Worm (Caenorhabditis elegans) whole organism, early embryonic: ENCODE measurements around the gene cul-4.

Experiments
- ama-1 ChIP-seq: fragments of 150-350 bp; optimal IDR thresholded peaks from 2 replicates; lab custom pipeline; 2014
- ceh-13 ChIP-seq: fragments of 200-800 bp; sonication (Bioruptor generic); optimal IDR thresholded peaks from 2 replicates; lab custom pipeline; 2018; ENCODE audit warnings: mild to moderate bottlenecking, missing genetic modification characterization, missing compliant biosample characterization
- ets-7 ChIP-seq: sonication (generic microtip); optimal IDR thresholded peaks from 2 replicates; lab custom pipeline; 2016; ENCODE audit warnings: missing genotype, missing genetic modification characterization, missing compliant biosample characterization
- pes-1 ChIP-seq: fragments of 200-800 bp; sonication (Bioruptor generic); IDR thresholded peaks from 2 replicates; pipeline ENCODE4 v1.3.6; 2022; ENCODE audit warnings: missing genetic modification reagents, missing genetic modification characterization, missing compliant biosample characterization
- tra-4 ChIP-seq: sonication (generic microtip); optimal IDR thresholded peaks from 2 replicates; lab custom pipeline; 2017; ENCODE audit warnings: missing genetic modification characterization, missing compliant biosample characterization

- no peak for TF ChIP-seq tra-4 (tag; lab: Kevin White, UChicago)
- no peak for TF ChIP-seq ets-7 (tag; lab: Kevin White, UChicago)
- TF ChIP-seq pes-1: no peak
- TF ChIP-seq ama-1 (lab: Kevin White, UChicago): no peak
- no peak for TF ChIP-seq ceh-13 (GFP tag; lab: Kevin White, UChicago)
Observed at ce11 chrII:7341572-7342303, 39.8 kb downstream of the cul-4 start.
